Fruit fly (Drosophila melanogaster): ENCODE results near the gene mbo.

The mbo gene

DNA sequence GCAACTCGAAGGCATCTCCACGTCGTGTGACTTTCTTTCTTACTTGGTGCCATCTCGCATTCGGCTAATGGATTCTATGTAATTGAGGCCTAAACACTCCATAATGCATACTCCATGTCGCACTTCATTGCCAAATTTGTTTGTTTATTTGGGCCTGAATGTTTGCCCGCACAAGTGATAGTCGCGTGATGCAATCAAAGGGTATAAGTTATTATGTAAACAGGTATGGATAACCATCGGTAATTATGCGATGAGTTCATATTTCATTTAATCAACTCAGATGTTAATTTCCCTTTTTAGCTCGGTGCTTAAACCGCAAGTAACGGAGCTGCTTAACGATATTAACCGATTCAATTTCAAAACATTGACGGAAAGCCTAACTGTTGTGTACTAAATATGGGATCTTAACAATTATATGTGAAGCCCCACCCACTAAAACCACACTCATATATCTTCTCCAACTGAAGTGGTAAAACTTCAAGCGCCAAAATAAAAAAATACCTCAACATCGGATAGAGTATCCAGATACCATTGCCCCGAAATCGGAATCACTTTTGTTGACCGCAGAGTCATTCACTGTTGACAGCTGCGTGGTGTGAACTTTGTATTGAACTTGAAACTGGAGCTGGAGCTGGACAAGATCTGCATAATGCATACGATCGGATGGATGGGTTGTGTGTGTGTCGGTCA lies 34.1 kb downstream of the mbo start (continued):
- TF ChIP-seq CG1603 (tag; optimal IDR thresholded peaks at IDR 0.05), result no peak
- peak; percentile 96 for TF ChIP-seq D19A (tag; optimal IDR thresholded peaks at IDR 0.05)
- TF ChIP-seq HHEX (GFP tag; optimal IDR thresholded peaks at IDR 0.05), result no peak
- TF ChIP-seq Drgx (GFP tag; IDR thresholded peaks at IDR 0.05), result no peak
- TF ChIP-seq danr (GFP tag; IDR thresholded peaks at IDR 0.05), result no peak
- no peak for TF ChIP-seq jumu (GFP tag; optimal IDR thresholded peaks at IDR 0.05)
- no peak for TF ChIP-seq CG17829 (tag; optimal IDR thresholded peaks at IDR 0.05)
- TF ChIP-seq CG11696 (GFP tag; IDR thresholded peaks at IDR 0.05), result no peak
- 0 out of 3 replicates have a peak, but pooled peaks have one; percentile 51 for TF ChIP-seq ci (GFP tag; IDR thresholded peaks at IDR 0.05)
- TF ChIP-seq CG10147 (GFP tag; optimal IDR thresholded peaks at IDR 0.05), result no peak
- no peak for TF ChIP-seq Bgb (GFP tag; IDR thresholded peaks at IDR 0.05; ENCODE audit: partially characterized antibody)
- no peak for TF ChIP-seq CG10959 (GFP tag; IDR thresholded peaks at IDR 0.05)
- no peak for TF ChIP-seq Gsc (GFP tag; IDR thresholded peaks at IDR 0.05)
- no peak for TF ChIP-seq CG13624 (GFP tag; optimal IDR thresholded peaks at IDR 0.05)
- no peak for TF ChIP-seq CG6813 (GFP tag; optimal IDR thresholded peaks at IDR 0.05)
- no peak for TF ChIP-seq Bteb2 (GFP tag; optimal IDR thresholded peaks at IDR 0.05)
- no peak for TF ChIP-seq CG7987 (GFP tag; optimal IDR thresholded peaks at IDR 0.05)
- no peak for TF ChIP-seq E2f1 (GFP tag; IDR thresholded peaks at IDR 0.05)
- TF ChIP-seq CG11723 (GFP tag; optimal IDR thresholded peaks at IDR 0.05), result no peak
- TF ChIP-seq CG2202 (tag; optimal IDR thresholded peaks at IDR 0.05), result no peak
- TF ChIP-seq CG10565 (GFP tag; optimal IDR thresholded peaks at IDR 0.05), result no peak
- no peak for TF ChIP-seq CG31365 (tag; optimal IDR thresholded peaks at IDR 0.05)
- TF ChIP-seq CG8089 (GFP tag; optimal IDR thresholded peaks at IDR 0.05), result no peak
- TF ChIP-seq CG4820 (GFP tag; optimal IDR thresholded peaks at IDR 0.05), result no peak
- no peak for TF ChIP-seq CG11456 (GFP tag; IDR thresholded peaks at IDR 0.05)
- no peak for TF ChIP-seq inv (GFP tag; IDR thresholded peaks at IDR 0.05; ENCODE audit: partially characterized antibody)
- TF ChIP-seq bab2 (GFP tag; optimal IDR thresholded peaks at IDR 0.05), result peak; percentile 11
- TF ChIP-seq ranshi (GFP tag; IDR thresholded peaks at IDR 0.05), result no peak
- TF ChIP-seq CG11560 (tag; IDR thresholded peaks at IDR 0.05), result no peak
- TF ChIP-seq Hmr (GFP tag; optimal IDR thresholded peaks at IDR 0.05), result no peak
- no peak for TF ChIP-seq CG12942 (GFP tag; optimal IDR thresholded peaks at IDR 0.05)
- TF ChIP-seq CG8359 (GFP tag; optimal IDR thresholded peaks at IDR 0.05; ENCODE audit: borderline replicate concordance), result no peak
- no peak for TF ChIP-seq CG1024 (GFP tag; IDR thresholded peaks at IDR 0.05)
- peak; percentile 29 for TF ChIP-seq CG2678 (tag; optimal IDR thresholded peaks at IDR 0.05)
- TF ChIP-seq tll (GFP tag; optimal IDR thresholded peaks at IDR 0.05), result no peak
- TF ChIP-seq Chrac-16 (GFP tag; optimal IDR thresholded peaks at IDR 0.05), result no peak
- peak; percentile 42 for TF ChIP-seq Sox102F (GFP tag; optimal IDR thresholded peaks at IDR 0.05)
- no peak for TF ChIP-seq CG15269 (tag; optimal IDR thresholded peaks at IDR 0.05)
- TF ChIP-seq odd (GFP tag; optimal IDR thresholded peaks at IDR 0.05), result no peak
- no peak for TF ChIP-seq CG12236 (GFP tag; optimal IDR thresholded peaks at IDR 0.05)
- TF ChIP-seq kni (GFP tag; optimal IDR thresholded peaks at IDR 0.05), result no peak
- 0 out of 3 replicates have a peak, but pooled peaks have one; percentile 16 for TF ChIP-seq CG17361 (GFP tag; IDR thresholded peaks at IDR 0.05)
- TF ChIP-seq cwo (GFP tag; optimal IDR thresholded peaks at IDR 0.05), result peak; percentile 6
- peak; percentile 47 for TF ChIP-seq Oli (tag; optimal IDR thresholded peaks at IDR 0.05)
- TF ChIP-seq crp (GFP tag; optimal IDR thresholded peaks at IDR 0.05), result no peak
- no peak for TF ChIP-seq CG7357 (GFP tag; IDR thresholded peaks at IDR 0.05)
- no peak for TF ChIP-seq grn (GFP tag; optimal IDR thresholded peaks at IDR 0.05)
- TF ChIP-seq yki (optimal IDR thresholded peaks at IDR 0.05), result no peak
- no peak for TF ChIP-seq CG4854 (GFP tag; optimal IDR thresholded peaks at IDR 0.05)
- no peak for TF ChIP-seq corto (GFP tag; optimal IDR thresholded peaks at IDR 0.05)
